Worm (Caenorhabditis elegans) whole organism, early embryonic: Measurements from ENCODE around the gene K03H1.11.

Experiments
- ama-1 ChIP-seq: fragments of 150-350 bp; optimal IDR thresholded peaks from 2 replicates; lab custom pipeline; 2014
- hmbx-1 ChIP-seq: sonication (generic microtip); optimal IDR thresholded peaks from 2 replicates; lab custom pipeline; 2016; ENCODE audit warnings: mild to moderate bottlenecking, missing genetic modification characterization, missing compliant biosample characterization
- sea-1 ChIP-seq: fragments of 200-800 bp; sonication (Bioruptor generic); conservative IDR thresholded peaks from 2 replicates; pipeline ENCODE4 v1.3.6; 2022; ENCODE audit warnings: missing genetic modification characterization, missing compliant biosample characterization
- tbx-11 ChIP-seq: fragments of 200-800 bp; sonication (Bioruptor generic); IDR thresholded peaks from 2 replicates; pipeline ENCODE4 v1.3.6; 2022; ENCODE audit warnings: missing genetic modification characterization, missing compliant biosample characterization

DNA sequence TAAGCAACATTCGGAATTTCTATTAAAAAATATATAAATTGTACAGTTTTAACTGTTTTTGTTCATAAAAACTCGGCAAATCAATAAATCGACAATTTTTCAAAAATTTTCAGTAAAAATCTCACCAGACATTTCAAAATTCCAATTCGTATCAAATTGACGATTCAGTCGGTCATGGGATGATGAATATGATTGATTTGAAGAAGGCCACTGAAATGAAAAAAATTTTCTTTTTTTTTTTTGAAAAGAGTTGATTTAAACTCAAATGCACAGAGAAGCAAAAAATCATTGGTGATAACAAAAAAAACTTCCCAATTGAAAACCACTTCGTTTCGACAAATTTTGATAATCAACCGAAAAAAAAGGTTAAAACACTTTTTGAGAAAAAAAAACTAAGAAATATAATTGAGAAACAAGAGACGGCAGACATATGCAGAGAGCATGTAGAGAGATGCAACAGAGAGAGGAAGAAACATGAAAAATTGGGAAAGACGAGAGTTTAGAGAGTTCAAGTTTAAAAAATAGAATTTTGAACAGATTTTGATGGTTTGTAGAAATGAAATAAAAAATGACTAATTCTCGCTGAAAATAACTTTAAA is 48.0 kb downstream of the K03H1.11 start:
- TF ChIP-seq ama-1 (lab: Kevin White, UChicago): no peak
- TF ChIP-seq hmbx-1 (tag; lab: Kevin White, UChicago): no peak
- no peak for TF ChIP-seq tbx-11 (GFP tag; lab: Robert Waterston, UW)
- no peak for TF ChIP-seq sea-1 (GFP tag; lab: Robert Waterston, UW)
